Worm (Caenorhabditis elegans): ENCODE measurements around the gene F36D4.5.

- TF ChIP-seq sem-4 (tag; optimal IDR thresholded peaks at IDR 0.05) (no peak), ama-1 (optimal IDR thresholded peaks at IDR 0.05) (no peak), alr-1 (tag; optimal IDR thresholded peaks at IDR 0.05) (no peak), nhr-12 (tag; optimal IDR thresholded peaks at IDR 0.05) (no peak), elt-1 (tag; optimal IDR thresholded peaks at IDR 0.05) (no peak), lsy-2 (tag; optimal IDR thresholded peaks at IDR 0.05) (no peak), dmd-4 (tag; optimal IDR thresholded peaks at IDR 0.05) (no peak), mbf-1 (tag; optimal IDR thresholded peaks at IDR 0.05) (no peak), nhr-6 (tag; optimal IDR thresholded peaks at IDR 0.05) (no peak)
Measured at ce11 chrV:9442471-9442870, 16.9 kb upstream of the F36D4.5 start.

Measured in whole organism, L2 larva.